Worm (Caenorhabditis elegans) whole organism, early embryonic: ENCODE results near the gene F44D12.19.

Experiments
- B0310.2 ChIP-seq: sonication (generic microtip); optimal IDR thresholded peaks from 2 replicates; lab custom pipeline; 2016; ENCODE audit warnings: mild to moderate bottlenecking, missing genetic modification characterization, missing compliant biosample characterization
- F13C5.2 ChIP-seq: sonication (generic microtip); optimal IDR thresholded peaks from 2 replicates; lab custom pipeline; 2017; ENCODE audit warnings: mild to moderate bottlenecking, missing genetic modification characterization, inconsistent platforms, missing compliant biosample characterization
- aly-1 ChIP-seq: sonication (generic microtip); optimal IDR thresholded peaks from 2 replicates; lab custom pipeline; 2016; ENCODE audit warnings: missing genetic modification characterization, missing compliant biosample characterization
- ama-1 ChIP-seq: fragments of 150-350 bp; optimal IDR thresholded peaks from 2 replicates; lab custom pipeline; 2014
- ceh-13 ChIP-seq: fragments of 200-800 bp; sonication (Bioruptor generic); optimal IDR thresholded peaks from 2 replicates; lab custom pipeline; 2018; ENCODE audit warnings: mild to moderate bottlenecking, missing genetic modification characterization, missing compliant biosample characterization
- ceh-36 ChIP-seq: sonication (generic microtip); optimal IDR thresholded peaks from 2 replicates; lab custom pipeline; 2016; ENCODE audit warnings: missing genetic modification characterization, inconsistent platforms, missing compliant biosample characterization
- ets-7 ChIP-seq: sonication (generic microtip); optimal IDR thresholded peaks from 2 replicates; lab custom pipeline; 2016; ENCODE audit warnings: missing genotype, missing genetic modification characterization, missing compliant biosample characterization
- flt-1 ChIP-seq: fragments of 200-800 bp; sonication (Bioruptor generic); IDR thresholded peaks from 2 replicates; pipeline ENCODE4 v1.3.6; 2022; ENCODE audit warnings: missing genetic modification characterization, missing compliant biosample characterization
- hmbx-1 ChIP-seq: sonication (generic microtip); optimal IDR thresholded peaks from 2 replicates; lab custom pipeline; 2016; ENCODE audit warnings: mild to moderate bottlenecking, missing genetic modification characterization, missing compliant biosample characterization
- hmg-4 ChIP-seq: fragments of 200-800 bp; sonication (Bioruptor generic); optimal IDR thresholded peaks from 2 replicates; lab custom pipeline; 2018; ENCODE audit warnings: mild to moderate bottlenecking, missing genetic modification characterization, missing compliant biosample characterization
- hnd-1 ChIP-seq: sonication (generic microtip); optimal IDR thresholded peaks from 2 replicates; lab custom pipeline; 2016; ENCODE audit warnings: missing genetic modification characterization, missing compliant biosample characterization
- pes-1 ChIP-seq: fragments of 200-800 bp; sonication (Bioruptor generic); IDR thresholded peaks from 2 replicates; pipeline ENCODE4 v1.3.6; 2022; ENCODE audit warnings: missing genetic modification reagents, missing genetic modification characterization, missing compliant biosample characterization
- scrt-1 ChIP-seq: fragments of 200-800 bp; sonication (Bioruptor generic); IDR thresholded peaks from 2 replicates; pipeline ENCODE4 v1.3.6; 2022; ENCODE audit warnings: missing genetic modification characterization, missing compliant biosample characterization
- sea-1 ChIP-seq: fragments of 200-800 bp; sonication (Bioruptor generic); conservative IDR thresholded peaks from 2 replicates; pipeline ENCODE4 v1.3.6; 2022; ENCODE audit warnings: missing genetic modification characterization, missing compliant biosample characterization
- tbx-11 ChIP-seq: fragments of 200-800 bp; sonication (Bioruptor generic); IDR thresholded peaks from 2 replicates; pipeline ENCODE4 v1.3.6; 2022; ENCODE audit warnings: missing genetic modification characterization, missing compliant biosample characterization
- tbx-37 ChIP-seq: fragments of 200-800 bp; sonication (Bioruptor generic); conservative IDR thresholded peaks from 2 replicates; pipeline ENCODE4 v1.3.6; 2022; ENCODE audit warnings: missing genetic modification reagents, missing genetic modification characterization, missing compliant biosample characterization
- tra-4 ChIP-seq: sonication (generic microtip); optimal IDR thresholded peaks from 2 replicates; lab custom pipeline; 2017; ENCODE audit warnings: missing genetic modification characterization, missing compliant biosample characterization

F44D12.19 gene

DNA sequence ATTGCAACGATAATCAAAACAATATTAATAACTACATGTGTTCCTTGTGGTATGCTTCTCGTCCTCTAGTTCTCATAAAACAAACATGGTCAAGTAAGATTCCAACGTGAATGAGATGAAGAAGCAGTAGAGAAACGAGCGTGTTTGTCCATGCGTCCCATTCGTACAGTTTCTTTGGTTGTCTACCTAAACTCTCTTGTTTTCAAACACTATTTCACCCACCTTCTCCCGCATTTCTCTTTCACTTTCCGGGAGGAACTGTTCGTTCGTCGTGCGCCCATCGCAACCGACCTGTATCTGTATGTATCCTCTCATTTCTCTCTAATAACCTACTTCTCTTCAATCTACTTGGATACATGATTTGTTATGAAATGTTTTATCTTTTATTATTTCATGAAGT lies 13.6 kb upstream of the F44D12.19 start:
- no peak for TF ChIP-seq sea-1 (GFP tag; lab: Robert Waterston, UW)
- no peak for TF ChIP-seq ets-7 (tag; lab: Kevin White, UChicago)
- TF ChIP-seq pes-1 (GFP tag; lab: Robert Waterston, UW): no peak

ce11 chrIV:10009536-10009935 lies 11.8 kb upstream of the F44D12.19 start, which contains the start of gene magu-4:
TSS of gene magu-4 (plus strand) at chrIV:10009753.
- TF ChIP-seq tbx-37: no peak
- TF ChIP-seq aly-1 (tag; lab: Kevin White, UChicago): no peak
- no peak for TF ChIP-seq ceh-36 (tag; lab: Kevin White, UChicago)
- no peak for TF ChIP-seq F13C5.2 (tag; lab: Kevin White, UChicago)
- no peak for TF ChIP-seq sea-1 (GFP tag; lab: Robert Waterston, UW)
- no peak for TF ChIP-seq scrt-1 (GFP tag; lab: Robert Waterston, UW)
- no peak for TF ChIP-seq hmbx-1 (tag; lab: Kevin White, UChicago)
- TF ChIP-seq ama-1: no peak
- no peak for TF ChIP-seq tbx-11
- TF ChIP-seq flt-1 (GFP tag; lab: Robert Waterston, UW): no peak
- no peak for TF ChIP-seq ets-7 (tag; lab: Kevin White, UChicago)

ce11 chrIV:10016977-10017376 lies 4.4 kb upstream of the F44D12.19 start, which contains the start of gene ent-7:
TSS of gene ent-7 (plus strand) at chrIV:10017277.
- no peak for TF ChIP-seq tra-4 (tag; lab: Kevin White, UChicago)
- no peak for TF ChIP-seq ets-7 (tag; lab: Kevin White, UChicago)
- TF ChIP-seq hmg-4 (GFP tag; lab: Kevin White, UChicago): no peak
- no peak for TF ChIP-seq ceh-36 (tag; lab: Kevin White, UChicago)
- no peak for TF ChIP-seq F13C5.2 (tag; lab: Kevin White, UChicago)
- TF ChIP-seq scrt-1 (GFP tag; lab: Robert Waterston, UW): no peak
- TF ChIP-seq flt-1 (GFP tag; lab: Robert Waterston, UW): no peak
- no peak for TF ChIP-seq hmbx-1 (tag; lab: Kevin White, UChicago)
- TF ChIP-seq tbx-37: no peak
- TF ChIP-seq B0310.2 (tag; lab: Kevin White, UChicago): no peak
- TF ChIP-seq sea-1 (GFP tag; lab: Robert Waterston, UW): no peak
- TF ChIP-seq ceh-13 (GFP tag; lab: Kevin White, UChicago): no peak
- TF ChIP-seq hnd-1 (tag; lab: Kevin White, UChicago): no peak
- TF ChIP-seq aly-1 (tag; lab: Kevin White, UChicago): no peak

DNA sequence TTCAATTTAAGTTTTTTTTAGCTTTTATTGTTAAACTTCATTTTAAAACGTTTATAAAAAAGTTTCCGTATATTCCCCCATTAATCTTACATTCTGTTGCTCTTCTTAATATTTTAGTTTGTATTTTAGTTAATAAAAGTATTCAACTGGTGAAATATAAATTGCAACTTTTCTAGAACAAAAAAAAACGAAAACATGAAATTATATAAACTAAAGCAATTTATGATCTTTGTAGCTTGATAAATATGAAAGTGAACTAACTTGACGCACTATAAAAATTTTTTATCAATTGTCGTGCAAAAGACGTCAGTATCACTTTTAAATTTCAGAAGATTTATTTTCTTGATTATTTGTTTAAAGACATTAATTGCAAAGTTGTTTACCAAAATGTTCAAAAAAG lies 3.8 kb upstream of the F44D12.19 start, which contains the start of gene F44D12.2:
TSS of gene F44D12.2 (minus strand) at position 101 of the 400 bp plus-strand sequence.
- TF ChIP-seq flt-1 (GFP tag; lab: Robert Waterston, UW): no peak
- no peak for TF ChIP-seq ceh-36 (tag; lab: Kevin White, UChicago)
- TF ChIP-seq sea-1 (GFP tag; lab: Robert Waterston, UW): no peak
- TF ChIP-seq ets-7 (tag; lab: Kevin White, UChicago): no peak
- TF ChIP-seq hmbx-1 (tag; lab: Kevin White, UChicago): no peak
- TF ChIP-seq hmg-4 (GFP tag; lab: Kevin White, UChicago): no peak
- no peak for TF ChIP-seq F13C5.2 (tag; lab: Kevin White, UChicago)
- no peak for TF ChIP-seq pes-1 (GFP tag; lab: Robert Waterston, UW)

ce11 chrIV:10022991-10023390 lies 1.6 kb downstream of the F44D12.19 start, which contains the start of gene F44D12.8:
TSS of gene F44D12.8 (plus strand) at chrIV:10023291.
- TF ChIP-seq tbx-11 (no peak), ceh-13 (GFP tag; lab: Kevin White, UChicago) (no peak), tra-4 (tag; lab: Kevin White, UChicago) (no peak), flt-1 (GFP tag; lab: Robert Waterston, UW) (no peak), tbx-37 (no peak), F13C5.2 (tag; lab: Kevin White, UChicago) (no peak), ama-1 (no peak), pes-1 (GFP tag; lab: Robert Waterston, UW) (no peak), ceh-36 (tag; lab: Kevin White, UChicago) (no peak), aly-1 (tag; lab: Kevin White, UChicago) (no peak), scrt-1 (GFP tag; lab: Robert Waterston, UW) (no peak), sea-1 (GFP tag; lab: Robert Waterston, UW) (no peak), ets-7 (tag; lab: Kevin White, UChicago) (no peak), hmg-4 (GFP tag; lab: Kevin White, UChicago) (no peak), hmbx-1 (tag; lab: Kevin White, UChicago) (no peak)

DNA sequence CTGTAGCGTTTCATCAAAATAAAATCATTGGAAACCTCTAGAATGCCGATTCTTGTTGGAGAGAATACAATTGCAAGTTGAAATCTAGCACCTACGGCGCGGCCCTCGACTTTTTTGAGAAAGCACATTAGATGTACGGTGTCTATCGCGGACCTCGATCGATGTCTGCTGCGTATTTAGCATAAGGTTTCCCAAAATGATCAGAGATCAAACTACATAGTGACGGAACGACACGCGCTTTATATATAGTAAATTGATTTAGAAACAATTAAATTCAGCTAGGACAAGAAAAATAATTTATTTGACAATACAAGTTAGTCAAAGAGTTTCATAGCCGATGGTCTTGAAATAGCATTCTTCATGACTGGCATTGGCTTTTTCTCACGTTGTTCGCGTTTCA lies 4.7 kb downstream of the F44D12.19 start:
- TF ChIP-seq pes-1 (GFP tag; lab: Robert Waterston, UW) (no peak), ceh-36 (tag; lab: Kevin White, UChicago) (no peak), ets-7 (tag; lab: Kevin White, UChicago) (no peak), sea-1 (GFP tag; lab: Robert Waterston, UW) (no peak), F13C5.2 (tag; lab: Kevin White, UChicago) (no peak), flt-1 (GFP tag; lab: Robert Waterston, UW) (no peak), hnd-1 (tag; lab: Kevin White, UChicago) (no peak), B0310.2 (tag; lab: Kevin White, UChicago) (no peak), scrt-1 (GFP tag; lab: Robert Waterston, UW) (no peak)

- TF ChIP-seq pes-1 (GFP tag; lab: Robert Waterston, UW) (no peak), flt-1 (GFP tag; lab: Robert Waterston, UW) (no peak), ceh-13 (GFP tag; lab: Kevin White, UChicago) (no peak), tra-4 (tag; lab: Kevin White, UChicago) (no peak), ets-7 (tag; lab: Kevin White, UChicago) (no peak), B0310.2 (tag; lab: Kevin White, UChicago) (no peak), tbx-11 (no peak), hmbx-1 (tag; lab: Kevin White, UChicago) (no peak), F13C5.2 (tag; lab: Kevin White, UChicago) (no peak), scrt-1 (GFP tag; lab: Robert Waterston, UW) (no peak), hnd-1 (tag; lab: Kevin White, UChicago) (no peak), hmg-4 (GFP tag; lab: Kevin White, UChicago) (no peak), sea-1 (GFP tag; lab: Robert Waterston, UW) (no peak), ceh-36 (tag; lab: Kevin White, UChicago) (no peak), aly-1 (tag; lab: Kevin White, UChicago) (no peak), ama-1 (no peak), tbx-37 (no peak)
These were observed 6.2 kb downstream of the F44D12.19 start, which contains the start of gene gipc-2 for ce11 chrIV:10027566-10027965. TSS of gene gipc-2 (minus strand) at chrIV:10027666.
